Worm (Caenorhabditis elegans) whole organism, L1 larva: ENCODE measurements around the gene ptp-8.

Source experiments
- C34B4.2 ChIP-seq: sonication (generic microtip); optimal IDR thresholded peaks from 2 replicates; lab custom pipeline; 2017; ENCODE audit warnings: mild to moderate bottlenecking, missing genetic modification characterization, missing compliant biosample characterization
- aly-2 ChIP-seq: fragments of 150-350 bp; optimal IDR thresholded peaks from 2 replicates; lab custom pipeline; 2014; ENCODE audit warnings: missing biosample characterization, missing genetic modification characterization
- ceh-63 ChIP-seq: fragments of 200-800 bp; sonication (Bioruptor generic); optimal IDR thresholded peaks from 2 replicates; lab custom pipeline; 2018; ENCODE audit warnings: mild to moderate bottlenecking, missing genetic modification characterization, missing compliant biosample characterization
- ceh-8 ChIP-seq: fragments of 200-800 bp; sonication (Bioruptor generic); optimal IDR thresholded peaks from 2 replicates; lab custom pipeline; 2018; ENCODE audit warnings: mild to moderate bottlenecking, missing genetic modification characterization, moderate library complexity, missing compliant biosample characterization
- ceh-82 ChIP-seq, 3 experiments: fragments of 150-350 bp in 1 of 3; sonication (generic microtip) in 2 of 3; optimal IDR thresholded peaks; 2 replicates each; lab custom pipeline; 2014 to 2017; ENCODE audit warnings: missing biosample characterization in 3 of 3, missing genetic modification characterization in 3 of 3
- dpl-1 ChIP-seq, 3 experiments: fragments of 150-350 bp in 2 of 3; sonication (generic microtip) in 1 of 3; optimal IDR thresholded peaks; 2 replicates each; lab custom pipeline; 2014 to 2017; ENCODE audit warnings: missing biosample characterization in 3 of 3, missing genetic modification characterization in 3 of 3, missing genetic modification reagents in 3 of 3
- dsc-1 ChIP-seq: sonication (generic microtip); optimal IDR thresholded peaks from 2 replicates; lab custom pipeline; 2016; ENCODE audit warnings: mild to moderate bottlenecking, missing genetic modification characterization, missing compliant biosample characterization
- efl-1 ChIP-seq, 4 experiments: fragments of 150-350 bp; optimal IDR thresholded peaks in 3 of 4; peaks in 1 of 4; 1 replicate in 1 of 4; 2 replicates in 3 of 4; lab custom pipeline; 2014; ENCODE audit warnings: missing biosample characterization in 2 of 4, missing genetic modification characterization in 2 of 4, missing genetic modification reagents in 2 of 4
- egl-13 ChIP-seq: sonication (generic microtip); optimal IDR thresholded peaks from 2 replicates; lab custom pipeline; 2016; ENCODE audit warnings: missing genotype, missing genetic modification reagents, missing genetic modification characterization, missing compliant biosample characterization
- egl-27 ChIP-seq, 2 experiments: fragments of 150-350 bp in 1 of 2; sonication (generic microtip); optimal IDR thresholded peaks; 3 replicates each; lab custom pipeline; 2017 to 2018; ENCODE audit warnings: missing biosample characterization in 2 of 2, missing genetic modification characterization in 2 of 2, missing genetic modification reagents in 2 of 2
- elt-2 ChIP-seq: sonication (generic microtip); optimal IDR thresholded peaks from 2 replicates; lab custom pipeline; 2016; ENCODE audit warnings: missing genetic modification characterization, mild to moderate bottlenecking, inconsistent platforms, missing compliant biosample characterization, missing genetic modification reagents
- elt-3 ChIP-seq, 6 experiments: fragments of 150-350 bp in 1 of 6; sonication (generic microtip); optimal IDR thresholded peaks; 2 replicates each; lab custom pipeline; 2017 to 2018; ENCODE audit warnings: missing biosample characterization in 6 of 6, missing genetic modification characterization in 6 of 6, inconsistent platforms in 1 of 6
- ets-5 ChIP-seq: fragments of 200-800 bp; sonication (Bioruptor generic); IDR thresholded peaks from 2 replicates; pipeline ENCODE4 v1.3.6; 2022; ENCODE audit warnings: missing genetic modification characterization, missing compliant biosample characterization
- fkh-10 ChIP-seq: sonication (generic microtip); optimal IDR thresholded peaks from 2 replicates; lab custom pipeline; 2017; ENCODE audit warnings: missing biosample characterization, missing genetic modification reagents, missing genetic modification characterization
- grh-1 ChIP-seq: fragments of 200-800 bp; sonication (Bioruptor generic); IDR thresholded peaks from 2 replicates; pipeline ENCODE4 v1.3.6; 2022; ENCODE audit warnings: missing genetic modification reagents, missing genetic modification characterization, missing compliant biosample characterization
- hlh-17 ChIP-seq: fragments of 200-800 bp; sonication (Bioruptor generic); optimal IDR thresholded peaks from 2 replicates; lab custom pipeline; 2018; ENCODE audit warnings: missing genetic modification characterization, mild to moderate bottlenecking, missing compliant biosample characterization, moderate library complexity, borderline replicate concordance
- irx-1 ChIP-seq: sonication (generic microtip); optimal IDR thresholded peaks from 2 replicates; lab custom pipeline; 2016; ENCODE audit warnings: missing genetic modification characterization, missing compliant biosample characterization
- isw-1 ChIP-seq: fragments of 200-800 bp; sonication (Bioruptor generic); IDR thresholded peaks from 2 replicates; pipeline ENCODE4 v1.3.6; 2022; ENCODE audit warnings: missing genetic modification characterization, missing compliant biosample characterization
- jun-1 ChIP-seq: fragments of 150-350 bp; optimal IDR thresholded peaks from 2 replicates; lab custom pipeline; 2014; ENCODE audit warnings: missing biosample characterization, missing genetic modification reagents, missing genetic modification characterization
- lin-13 ChIP-seq: fragments of 150-350 bp; optimal IDR thresholded peaks from 2 replicates; lab custom pipeline; 2014; ENCODE audit warnings: missing biosample characterization, missing genetic modification reagents, missing genetic modification characterization
- lin-14 ChIP-seq: fragments of 200-800 bp; sonication (Bioruptor generic); optimal IDR thresholded peaks from 2 replicates; lab custom pipeline; 2018; ENCODE audit warnings: mild to moderate bottlenecking, missing genetic modification characterization, moderate library complexity, missing compliant biosample characterization
- lin-15B ChIP-seq: fragments of 150-350 bp; sonication (generic microtip); optimal IDR thresholded peaks from 3 replicates; lab custom pipeline; 2014; ENCODE audit warnings: missing biosample characterization, missing genetic modification characterization
- lsy-2 ChIP-seq, 2 experiments: fragments of 150-350 bp; optimal IDR thresholded peaks; 2 replicates each; lab custom pipeline; 2014; ENCODE audit warnings: missing biosample characterization in 2 of 2, missing genetic modification characterization in 2 of 2
- nhr-19 ChIP-seq: fragments of 200-800 bp; sonication (Bioruptor generic); conservative IDR thresholded peaks from 2 replicates; pipeline ENCODE4 v1.3.6; 2022; ENCODE audit warnings: missing genetic modification characterization, missing compliant biosample characterization
- nhr-20 ChIP-seq: sonication (generic microtip); optimal IDR thresholded peaks from 2 replicates; lab custom pipeline; 2016; ENCODE audit warnings: mild to moderate bottlenecking, missing genetic modification characterization, missing compliant biosample characterization
- nhr-71 ChIP-seq: sonication (generic microtip); optimal IDR thresholded peaks from 2 replicates; lab custom pipeline; 2016; ENCODE audit warnings: mild to moderate bottlenecking, missing genetic modification characterization, moderate library complexity, missing compliant biosample characterization
- nhr-77 ChIP-seq: fragments of 150-350 bp; optimal IDR thresholded peaks from 2 replicates; lab custom pipeline; 2014; ENCODE audit warnings: missing biosample characterization, missing genetic modification characterization
- nhr-84 ChIP-seq: sonication (generic microtip); optimal IDR thresholded peaks from 2 replicates; lab custom pipeline; 2017; ENCODE audit warnings: missing biosample characterization, missing genetic modification characterization
- nhr-85 ChIP-seq: sonication (generic microtip); peaks from one replicate; lab custom pipeline; 2016; ENCODE audit warnings: missing genetic modification characterization, inconsistent platforms, missing compliant biosample characterization
- nhr-90 ChIP-seq: sonication (generic microtip); optimal IDR thresholded peaks from 2 replicates; lab custom pipeline; 2016; ENCODE audit warnings: mild to moderate bottlenecking, missing genetic modification characterization, missing compliant biosample characterization; ENCODE audit not compliant: poor library complexity
- pax-3 ChIP-seq: fragments of 200-800 bp; sonication (Bioruptor generic); optimal IDR thresholded peaks from 2 replicates; lab custom pipeline; 2018; ENCODE audit warnings: mild to moderate bottlenecking, missing genetic modification characterization, moderate library complexity, missing compliant biosample characterization
- rnt-1 ChIP-seq: sonication (generic microtip); optimal IDR thresholded peaks from 2 replicates; lab custom pipeline; 2016; ENCODE audit warnings: mild to moderate bottlenecking, missing genetic modification characterization, moderate library complexity, missing compliant biosample characterization
- skn-1 ChIP-seq: fragments of 150-350 bp; optimal IDR thresholded peaks from 2 replicates; lab custom pipeline; 2014; ENCODE audit warnings: missing biosample characterization, missing genetic modification characterization
- snpc-4 ChIP-seq: fragments of 150-350 bp; optimal IDR thresholded peaks from 2 replicates; lab custom pipeline; 2014; ENCODE audit warnings: missing biosample characterization, missing genetic modification characterization
- snu-23 ChIP-seq: sonication (generic microtip); optimal IDR thresholded peaks from 2 replicates; lab custom pipeline; 2016; ENCODE audit warnings: missing genetic modification characterization, missing compliant biosample characterization
- sox-4 ChIP-seq: sonication (generic microtip); optimal IDR thresholded peaks from 2 replicates; lab custom pipeline; 2016; ENCODE audit warnings: missing genetic modification characterization, missing compliant biosample characterization
- swsn-7 ChIP-seq: sonication (generic microtip); optimal IDR thresholded peaks from 2 replicates; lab custom pipeline; 2016; ENCODE audit warnings: missing genetic modification characterization, missing compliant biosample characterization
- tbx-2 ChIP-seq: sonication (generic microtip); optimal IDR thresholded peaks from 2 replicates; lab custom pipeline; 2016; ENCODE audit warnings: missing genetic modification characterization, missing compliant biosample characterization
- unc-130 ChIP-seq: fragments of 150-350 bp; optimal IDR thresholded peaks from 2 replicates; lab custom pipeline; 2017; ENCODE audit warnings: missing biosample characterization, missing genetic modification characterization, inconsistent platforms
- unc-86 ChIP-seq: sonication (generic microtip); optimal IDR thresholded peaks from 2 replicates; lab custom pipeline; 2016; ENCODE audit warnings: missing genetic modification characterization, missing compliant biosample characterization
- zag-1 ChIP-seq: fragments of 150-350 bp; optimal IDR thresholded peaks from 2 replicates; lab custom pipeline; 2014; ENCODE audit warnings: missing biosample characterization, missing genetic modification characterization
- zip-4 ChIP-seq: fragments of 200-800 bp; sonication (Bioruptor generic); optimal IDR thresholded peaks from 2 replicates; lab custom pipeline; 2018; ENCODE audit warnings: mild to moderate bottlenecking, missing genetic modification characterization, moderate library complexity, missing compliant biosample characterization
- ztf-11 ChIP-seq, 2 experiments: sonication (generic microtip); optimal IDR thresholded peaks; 2 replicates each; lab custom pipeline; 2016 to 2017; ENCODE audit warnings: missing genetic modification characterization in 2 of 2, missing biosample characterization in 1 of 2, missing compliant biosample characterization in 1 of 2
- ztf-4 ChIP-seq: fragments of 150-350 bp; optimal IDR thresholded peaks from 2 replicates; lab custom pipeline; 2014; ENCODE audit warnings: missing biosample characterization, missing genetic modification characterization

ptp-8 gene

DNA sequence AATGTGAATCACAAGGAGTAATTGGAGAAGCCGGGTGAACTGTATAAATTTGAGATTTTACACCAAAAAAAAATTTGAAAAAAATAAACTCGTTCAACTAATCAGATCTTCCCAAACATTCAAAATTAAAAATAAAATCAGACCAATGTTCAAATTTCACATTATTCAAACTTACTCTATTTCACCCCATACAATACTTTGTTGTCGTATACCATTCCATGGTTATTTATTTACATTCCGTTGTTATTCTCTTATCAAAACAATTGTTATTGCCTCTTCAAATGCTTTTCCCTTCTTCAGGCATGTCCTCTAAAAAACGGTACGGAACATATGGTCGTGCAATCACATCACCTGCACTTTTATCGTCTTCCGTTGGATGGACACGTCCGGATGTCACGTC, 42.3 kb downstream of the ptp-8 start, which contains the start of gene unc-82:
unc-82 (plus strand) TSS at position 301 of the 400 bp plus-strand sequence.
- no peak for TF ChIP-seq tbx-2 (tag; lab: Kevin White, UChicago)
- no peak for TF ChIP-seq efl-1 (optimal IDR thresholded peaks at IDR 0.05; lab: Kevin White, UChicago)
- TF ChIP-seq efl-1 (GFP tag; optimal IDR thresholded peaks at IDR 0.05 in 1 of 2; lab: Kevin White, UChicago): no peak
- no peak for TF ChIP-seq C34B4.2
- no peak for TF ChIP-seq egl-13 (tag; lab: Kevin White, UChicago)
- TF ChIP-seq ceh-82 (tag; optimal IDR thresholded peaks at IDR 0.05; lab: Kevin White, UChicago): no peak
- TF ChIP-seq grh-1 (GFP tag; lab: Robert Waterston, UW): no peak
- no peak for TF ChIP-seq nhr-84 (tag; lab: Kevin White, UChicago)
- TF ChIP-seq lsy-2 (tag; optimal IDR thresholded peaks at IDR 0.05; lab: Kevin White, UChicago): no peak
- no peak for TF ChIP-seq nhr-77
- TF ChIP-seq isw-1: no peak
- TF ChIP-seq lin-13 (GFP tag; lab: Kevin White, UChicago): no peak
- TF ChIP-seq egl-27 (tag; optimal IDR thresholded peaks at IDR 0.05; lab: Kevin White, UChicago): no peak
- TF ChIP-seq jun-1: no peak
- TF ChIP-seq, all 84 proteins: peak for 0

DNA sequence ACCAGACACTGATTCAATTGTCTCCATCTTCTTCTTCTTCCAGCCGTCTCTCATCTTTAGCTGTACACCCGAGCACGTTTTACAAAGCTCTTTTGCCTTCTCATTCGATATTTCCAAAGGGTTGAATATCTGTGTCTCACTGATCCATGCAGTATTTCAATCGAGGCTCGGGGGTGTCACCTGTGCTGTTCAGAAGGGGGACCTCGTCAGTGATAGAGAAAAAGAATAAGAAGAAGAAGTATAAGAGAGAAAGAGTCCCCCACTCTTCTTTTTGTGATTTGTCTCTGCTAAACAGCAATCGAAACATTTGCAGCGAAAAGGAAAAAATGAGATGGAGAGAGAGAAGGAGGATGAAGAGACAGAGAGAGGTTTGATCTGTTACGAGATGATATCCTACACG, 44.2 kb downstream of the ptp-8 start:
- no peak for TF ChIP-seq fkh-10 (GFP tag; lab: Kevin White, UChicago)
- TF ChIP-seq aly-2: no peak
- no peak for TF ChIP-seq grh-1 (GFP tag; lab: Robert Waterston, UW)
- TF ChIP-seq lsy-2 (tag; optimal IDR thresholded peaks at IDR 0.05; lab: Kevin White, UChicago): peak in 1 of 2 experiments; percentile 53
- peak; percentile 33 for TF ChIP-seq unc-130 (tag; lab: Kevin White, UChicago)
- no peak for TF ChIP-seq ztf-11 (tag; optimal IDR thresholded peaks at IDR 0.05; lab: Kevin White, UChicago)
- no peak for TF ChIP-seq ceh-82 (tag; optimal IDR thresholded peaks at IDR 0.05; lab: Kevin White, UChicago)
- peak; percentile 65 for TF ChIP-seq nhr-71 (tag; lab: Kevin White, UChicago)
- no peak for TF ChIP-seq ceh-8 (GFP tag; lab: Kevin White, UChicago)
- TF ChIP-seq rnt-1: peak; percentile 72
- TF ChIP-seq sox-4 (tag; lab: Kevin White, UChicago): no peak
- no peak for TF ChIP-seq elt-3 (tag; optimal IDR thresholded peaks at IDR 0.05; lab: Kevin White, UChicago)
- peak; percentile 31 for TF ChIP-seq nhr-20 (tag; lab: Kevin White, UChicago)
- TF ChIP-seq snu-23 (GFP tag; lab: Kevin White, UChicago): peak; percentile 47
- TF ChIP-seq nhr-19 (GFP tag; lab: Robert Waterston, UW): peak; percentile 47
- TF ChIP-seq tbx-2 (tag; lab: Kevin White, UChicago): peak; percentile 14
- TF ChIP-seq lin-14 (GFP tag; lab: Kevin White, UChicago): peak; percentile 91
- no peak for TF ChIP-seq egl-13 (tag; lab: Kevin White, UChicago)
- TF ChIP-seq, all 84 proteins: peak for 9

DNA sequence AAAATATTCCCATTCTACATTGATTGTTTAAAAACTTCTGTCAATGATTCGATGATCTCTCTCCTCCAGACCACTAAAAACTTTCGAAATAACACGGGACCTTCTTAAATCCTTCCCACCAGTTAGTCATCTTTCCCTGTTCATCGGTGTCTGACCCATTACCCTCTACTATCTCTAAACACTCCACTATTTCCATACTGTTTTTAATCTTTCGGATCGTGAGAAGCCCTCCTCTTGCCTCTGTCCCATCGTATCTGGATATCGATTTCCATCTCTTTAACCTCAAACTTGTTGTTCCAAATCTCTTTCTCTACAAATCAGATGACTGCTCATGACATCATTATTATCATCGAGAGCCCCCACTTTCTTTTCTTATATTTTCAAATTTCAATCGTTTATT, 46.5 kb downstream of the ptp-8 start:
- TF ChIP-seq unc-130 (tag; lab: Kevin White, UChicago) (peak; percentile 10), rnt-1 (peak; percentile 55), tbx-2 (tag; lab: Kevin White, UChicago) (no peak), dsc-1 (tag; lab: Kevin White, UChicago) (peak; percentile 1), efl-1 (optimal IDR thresholded peaks at IDR 0.05; lab: Kevin White, UChicago) (no peak), efl-1 (GFP tag; optimal IDR thresholded peaks at IDR 0.05 in 1 of 2; lab: Kevin White, UChicago) (peak in 1 of 2 experiments; percentile 79), ztf-4 (tag; lab: Kevin White, UChicago) (no peak), lsy-2 (tag; optimal IDR thresholded peaks at IDR 0.05; lab: Kevin White, UChicago) (peak; percentile 6 to 33)

DNA sequence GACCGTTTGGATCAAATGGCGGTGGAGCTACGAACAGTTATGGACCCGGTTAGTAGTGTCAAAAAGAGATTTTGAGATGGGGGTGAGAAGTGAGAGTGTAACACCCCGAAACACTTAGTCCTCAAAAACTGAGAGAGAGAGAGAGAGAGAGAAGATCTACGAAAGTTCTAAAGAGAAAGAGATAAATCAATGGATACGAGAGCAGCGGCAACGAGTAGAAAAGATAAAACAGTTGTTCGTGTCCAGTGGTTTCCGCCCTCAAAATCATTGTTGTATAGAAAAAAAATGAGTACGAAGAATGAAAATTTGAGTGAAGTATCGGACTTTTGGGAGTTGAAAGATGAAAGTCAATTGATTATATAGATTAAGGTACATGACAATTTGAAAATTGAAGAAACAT, 47.1 kb downstream of the ptp-8 start:
- TF ChIP-seq aly-2: no peak
- no peak for TF ChIP-seq lin-15B (tag; lab: Kevin White, UChicago)
- no peak for TF ChIP-seq skn-1 (tag; lab: Kevin White, UChicago)
- no peak for TF ChIP-seq nhr-20 (tag; lab: Kevin White, UChicago)
- TF ChIP-seq jun-1: no peak
- TF ChIP-seq zag-1 (tag; lab: Kevin White, UChicago): no peak
- no peak for TF ChIP-seq ztf-4 (tag; lab: Kevin White, UChicago)
- no peak for TF ChIP-seq nhr-85 (tag; lab: Kevin White, UChicago)
- no peak for TF ChIP-seq unc-86 (tag; lab: Kevin White, UChicago)
- no peak for TF ChIP-seq swsn-7 (tag; lab: Kevin White, UChicago)
- no peak for TF ChIP-seq irx-1 (tag; lab: Kevin White, UChicago)
- no peak for TF ChIP-seq elt-2 (tag; lab: Kevin White, UChicago)
- TF ChIP-seq lsy-2 (tag; optimal IDR thresholded peaks at IDR 0.05; lab: Kevin White, UChicago): peak in 1 of 2 experiments; percentile 39
- TF ChIP-seq hlh-17 (GFP tag; lab: Kevin White, UChicago): no peak
- no peak for TF ChIP-seq dpl-1 (GFP tag; optimal IDR thresholded peaks at IDR 0.05; lab: Kevin White, UChicago)
- peak; percentile 54 for TF ChIP-seq nhr-71 (tag; lab: Kevin White, UChicago)
- TF ChIP-seq zip-4 (GFP tag; lab: Kevin White, UChicago): no peak
- no peak for TF ChIP-seq pax-3
- no peak for TF ChIP-seq ets-5 (GFP tag; lab: Robert Waterston, UW)
- TF ChIP-seq snpc-4 (tag; lab: Kevin White, UChicago): no peak
- TF ChIP-seq ceh-63 (GFP tag; lab: Kevin White, UChicago): no peak
- TF ChIP-seq nhr-90 (tag; lab: Kevin White, UChicago): no peak
